Fruit fly (Drosophila melanogaster): ENCODE measurements around the gene Ge-1.

Ge-1 gene

dm6 chr2L:11123499-11123898, 22.8 kb upstream of the Ge-1 start, which contains the start of the genes Csl4 and Nup160 (continued):
- TF ChIP-seq CG14441 (GFP tag; IDR thresholded peaks at IDR 0.05), result peak; percentile 70
- TF ChIP-seq phol (tag; optimal IDR thresholded peaks at IDR 0.05), result peak; percentile 77
- peak; percentile 90 for TF ChIP-seq slbo (GFP tag; IDR thresholded peaks at IDR 0.05)
- no peak for TF ChIP-seq gt (GFP tag; IDR thresholded peaks at IDR 0.05)
- TF ChIP-seq B-H1 (GFP tag; IDR thresholded peaks at IDR 0.05), result peak; percentile 36; the same call in 1 of the 3 replicates
- no peak for TF ChIP-seq CG16813 (GFP tag; IDR thresholded peaks at IDR 0.05; ENCODE audit: partially characterized antibody)
- peak; percentile 38 for TF ChIP-seq CG3065 (GFP tag; optimal IDR thresholded peaks at IDR 0.05)
- TF ChIP-seq Dbx (GFP tag; IDR thresholded peaks at IDR 0.05), result peak; percentile 86
- peak; percentile 79 for TF ChIP-seq Mad (GFP tag; optimal IDR thresholded peaks at IDR 0.05)
- peak; percentile 52 for TF ChIP-seq Sin3A (optimal IDR thresholded peaks at IDR 0.05)
- peak; percentile 43 for TF ChIP-seq Dek (tag; optimal IDR thresholded peaks at IDR 0.05)
- no peak for TF ChIP-seq ab (GFP tag; optimal IDR thresholded peaks at IDR 0.05)
- TF ChIP-seq mld (GFP tag; IDR thresholded peaks at IDR 0.05; ENCODE audit: partially characterized antibody), result no peak
- TF ChIP-seq CoRest (tag; optimal IDR thresholded peaks at IDR 0.05), result peak; percentile 77
- TF ChIP-seq pnt (GFP tag; optimal IDR thresholded peaks at IDR 0.05), result peak; percentile 80
- peak; percentile 83 for TF ChIP-seq CG4617 (GFP tag; optimal IDR thresholded peaks at IDR 0.05; ENCODE audit: borderline replicate concordance)
- TF ChIP-seq NfI (GFP tag; optimal IDR thresholded peaks at IDR 0.05), result peak; percentile 65
- TF ChIP-seq CG1832 (GFP tag; optimal IDR thresholded peaks at IDR 0.05), result no peak
- peak; percentile 55 for TF ChIP-seq CG4282 (GFP tag; optimal IDR thresholded peaks at IDR 0.05)
- peak; percentile 93 for TF ChIP-seq dm (GFP tag; optimal IDR thresholded peaks at IDR 0.05)
- peak; percentile 79 for TF ChIP-seq eyg (GFP tag; optimal IDR thresholded peaks at IDR 0.05)
- TF ChIP-seq Hr78 (GFP tag; optimal IDR thresholded peaks at IDR 0.05), result no peak
- TF ChIP-seq klu (GFP tag; IDR thresholded peaks at IDR 0.05), result 0 out of 2 replicates have a peak, but pooled peaks have one; percentile 22
- peak; percentile 86 for TF ChIP-seq Xbp1 (GFP tag; optimal IDR thresholded peaks at IDR 0.05)
- TF ChIP-seq Chrac-16 (GFP tag; optimal IDR thresholded peaks at IDR 0.05), result peak; percentile 88
- TF ChIP-seq Hmx (GFP tag; optimal IDR thresholded peaks at IDR 0.05), result peak; percentile 46
- TF ChIP-seq CG17802 (tag; optimal IDR thresholded peaks at IDR 0.05), result peak; percentile 2
- peak; percentile 66 for TF ChIP-seq CG15514 (GFP tag; optimal IDR thresholded peaks at IDR 0.05)
- peak; percentile 92 for TF ChIP-seq lilli (GFP tag; optimal IDR thresholded peaks at IDR 0.05)
- peak; percentile 20 for TF ChIP-seq CG30431 (GFP tag; optimal IDR thresholded peaks at IDR 0.05)
- no peak for TF ChIP-seq CG4328 (GFP tag; optimal IDR thresholded peaks at IDR 0.05)
- TF ChIP-seq Fer2 (tag; optimal IDR thresholded peaks at IDR 0.05), result peak; percentile 57
- peak; percentile 38 for TF ChIP-seq Dp (GFP tag; optimal IDR thresholded peaks at IDR 0.05)
- peak; percentile 73 for TF ChIP-seq da (GFP tag; optimal IDR thresholded peaks at IDR 0.05)
- peak; percentile 52; the same call in 2 of the 3 replicates for TF ChIP-seq CG14050 (GFP tag; IDR thresholded peaks at IDR 0.05)
- peak; percentile 58 for TF ChIP-seq CG10462 (GFP tag; optimal IDR thresholded peaks at IDR 0.05)
- no peak; the same call in 1 of the 2 replicates for TF ChIP-seq CG4730 (GFP tag; IDR thresholded peaks at IDR 0.05)
- TF ChIP-seq CG8388 (GFP tag; optimal IDR thresholded peaks at IDR 0.05), result no peak
- peak; percentile 75 for TF ChIP-seq CG14014 (GFP tag; IDR thresholded peaks at IDR 0.05)
- peak; percentile 83 for TF ChIP-seq trem (tag; optimal IDR thresholded peaks at IDR 0.05)
- no peak for TF ChIP-seq CG6813 (GFP tag; optimal IDR thresholded peaks at IDR 0.05)
- TF ChIP-seq D19A (tag; optimal IDR thresholded peaks at IDR 0.05), result no peak
- peak; percentile 48 for TF ChIP-seq CG9876 (GFP tag; optimal IDR thresholded peaks at IDR 0.05)
- TF ChIP-seq Tbp (GFP tag; optimal IDR thresholded peaks at IDR 0.05), result no peak
- TF ChIP-seq CG14860 (GFP tag; IDR thresholded peaks at IDR 0.05; ENCODE audit: partially characterized antibody), result no peak
- TF ChIP-seq Gug (GFP tag; IDR thresholded peaks at IDR 0.05), result peak; percentile 66; the same call in 2 of the 4 replicates
- TF ChIP-seq CG11723 (GFP tag; optimal IDR thresholded peaks at IDR 0.05), result no peak
- TF ChIP-seq fru (optimal IDR thresholded peaks at IDR 0.05), result no peak
- TF ChIP-seq otp (GFP tag; IDR thresholded peaks at IDR 0.05), result 0 out of 3 replicates have a peak, but pooled peaks have one; percentile 62
- no peak for TF ChIP-seq CG2889 (GFP tag; IDR thresholded peaks at IDR 0.05)
- no peak for TF ChIP-seq prd (optimal IDR thresholded peaks at IDR 0.05)
- TF ChIP-seq prd (GFP tag; IDR thresholded peaks at IDR 0.05), result peak; percentile 86

Data from whole organism, embryonic.